Worm (Caenorhabditis elegans) whole organism, young adult: Measurements from ENCODE around the gene F55C12.2.

ENCODE experiments used
- ZK185.1 ChIP-seq: sonication (generic microtip); optimal IDR thresholded peaks from 2 replicates; lab custom pipeline; 2016; ENCODE audit warnings: mild to moderate bottlenecking, missing genetic modification characterization, missing compliant biosample characterization; ENCODE audit not compliant: poor library complexity, severe bottlenecking
- die-1 ChIP-seq: sonication (generic microtip); optimal IDR thresholded peaks from 2 replicates; lab custom pipeline; 2016; ENCODE audit warnings: missing genotype, mild to moderate bottlenecking, missing genetic modification characterization, missing compliant biosample characterization
- pha-4 ChIP-seq: fragments of 150-350 bp; sonication (generic microtip); optimal IDR thresholded peaks from 2 replicates; lab custom pipeline; 2014; ENCODE audit warnings: missing biosample characterization, missing genetic modification reagents, missing genetic modification characterization
- unc-130 ChIP-seq: sonication (generic microtip); optimal IDR thresholded peaks from 2 replicates; lab custom pipeline; 2016; ENCODE audit warnings: missing genetic modification reagents, missing genetic modification characterization, missing compliant biosample characterization
- unc-62 ChIP-seq: fragments of 150-350 bp; optimal IDR thresholded peaks from 2 replicates; lab custom pipeline; 2014; ENCODE audit warnings: missing biosample characterization, missing genetic modification reagents, missing genetic modification characterization

ce11 chrII:5911939-5912523 lies 35.4 kb downstream of the F55C12.2 start:
- TF ChIP-seq unc-62, result no peak
- TF ChIP-seq unc-130 (GFP tag; lab: Kevin White, UChicago), result no peak
- TF ChIP-seq ZK185.1, result no peak
- TF ChIP-seq pha-4 (tag; lab: Kevin White, UChicago), result no peak
- no peak for TF ChIP-seq die-1 (tag; lab: Kevin White, UChicago)
